Worm (Caenorhabditis elegans) whole organism, L4 larva: ENCODE results near the gene fkb-4.

Experiments used
- D1046.2 ChIP-seq: fragments of 200-800 bp; sonication (Bioruptor generic); IDR thresholded peaks from 2 replicates; pipeline ENCODE4 v1.3.6; 2022; ENCODE audit warnings: missing genetic modification characterization, missing compliant biosample characterization
- aly-2 ChIP-seq: sonication (generic microtip); optimal IDR thresholded peaks from 2 replicates; lab custom pipeline; 2018; ENCODE audit warnings: missing biosample characterization, missing genetic modification characterization
- nhr-25 ChIP-seq: sonication (generic microtip); optimal IDR thresholded peaks from 2 replicates; lab custom pipeline; 2017; ENCODE audit warnings: missing genetic modification characterization, mild to moderate bottlenecking, missing compliant biosample characterization, antibody characterized with exemption, moderate library complexity, borderline replicate concordance; ENCODE audit not compliant: insufficient read depth
- skn-1 ChIP-seq: fragments of 150-350 bp; optimal IDR thresholded peaks from 2 replicates; lab custom pipeline; 2014; ENCODE audit warnings: missing biosample characterization, missing genetic modification characterization
- zip-11 ChIP-seq: fragments of 200-800 bp; sonication (Bioruptor generic); IDR thresholded peaks from 2 replicates; pipeline ENCODE4 v1.3.6; 2022; ENCODE audit warnings: missing genetic modification characterization, missing compliant biosample characterization
- ztf-11 ChIP-seq: fragments of 150-350 bp; optimal IDR thresholded peaks from 2 replicates; lab custom pipeline; 2014; ENCODE audit warnings: missing biosample characterization, missing genetic modification characterization

DNA sequence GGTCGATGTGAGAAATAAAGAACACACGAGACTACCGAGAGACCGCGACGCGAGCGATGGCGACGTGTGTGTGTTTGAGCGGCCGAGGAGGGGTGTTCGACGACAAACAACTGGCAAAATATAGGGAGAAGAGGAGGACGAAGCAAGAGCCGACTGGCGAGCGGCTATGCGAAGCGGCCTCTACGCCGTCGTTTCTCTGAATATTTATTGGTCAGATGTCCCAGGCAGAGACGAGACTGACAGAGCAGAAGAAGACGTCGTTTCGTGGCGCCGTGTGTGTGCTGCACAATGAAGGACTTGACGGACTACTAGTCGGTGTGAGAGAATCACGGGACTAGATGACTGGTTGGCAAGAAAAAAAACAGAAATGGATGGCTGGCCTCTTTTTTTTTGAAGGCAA, 32.2 kb upstream of the fkb-4 start:
- TF ChIP-seq zip-11 (GFP tag; lab: Robert Waterston, UW) (no peak), nhr-25 (tag; lab: Kevin White, UChicago) (no peak), aly-2 (tag; lab: Kevin White, UChicago) (no peak), skn-1 (tag; lab: Kevin White, UChicago) (no peak), D1046.2 (no peak), ztf-11 (tag; lab: Kevin White, UChicago) (no peak)
